Worm (Caenorhabditis elegans) whole organism, L1 larva: Measurements from ENCODE around the gene gst-30.

Experiments used
- C16A3.4 ChIP-seq: fragments of 150-350 bp; optimal IDR thresholded peaks from 2 replicates; lab custom pipeline; 2014; ENCODE audit warnings: missing biosample characterization, missing genetic modification characterization
- C34B4.2 ChIP-seq: sonication (generic microtip); optimal IDR thresholded peaks from 2 replicates; lab custom pipeline; 2017; ENCODE audit warnings: mild to moderate bottlenecking, missing genetic modification characterization, missing compliant biosample characterization
- F16B12.6 ChIP-seq: fragments of 150-350 bp; optimal IDR thresholded peaks from 2 replicates; lab custom pipeline; 2014; ENCODE audit warnings: missing biosample characterization, missing genetic modification characterization
- alr-1 ChIP-seq: fragments of 200-800 bp; sonication (Bioruptor generic); optimal IDR thresholded peaks from 2 replicates; lab custom pipeline; 2018; ENCODE audit warnings: borderline replicate concordance, mild to moderate bottlenecking, missing genetic modification characterization, missing compliant biosample characterization
- aly-2 ChIP-seq: fragments of 150-350 bp; optimal IDR thresholded peaks from 2 replicates; lab custom pipeline; 2014; ENCODE audit warnings: missing biosample characterization, missing genetic modification characterization
- ama-1 ChIP-seq: fragments of 150-350 bp; optimal IDR thresholded peaks from 2 replicates; lab custom pipeline; 2014
- blmp-1 ChIP-seq: fragments of 150-350 bp; optimal IDR thresholded peaks from 2 replicates; lab custom pipeline; 2014; ENCODE audit warnings: missing biosample characterization, missing genetic modification characterization
- ceh-63 ChIP-seq: fragments of 200-800 bp; sonication (Bioruptor generic); optimal IDR thresholded peaks from 2 replicates; lab custom pipeline; 2018; ENCODE audit warnings: mild to moderate bottlenecking, missing genetic modification characterization, missing compliant biosample characterization
- ceh-8 ChIP-seq: fragments of 200-800 bp; sonication (Bioruptor generic); optimal IDR thresholded peaks from 2 replicates; lab custom pipeline; 2018; ENCODE audit warnings: mild to moderate bottlenecking, missing genetic modification characterization, moderate library complexity, missing compliant biosample characterization
- ceh-88 ChIP-seq: fragments of 200-800 bp; sonication (Bioruptor generic); IDR thresholded peaks from 2 replicates; pipeline ENCODE4 v1.3.6; 2022; ENCODE audit warnings: missing genetic modification characterization, missing compliant biosample characterization
- ceh-90 ChIP-seq: sonication (generic microtip); optimal IDR thresholded peaks from 2 replicates; lab custom pipeline; 2016; ENCODE audit warnings: missing genetic modification characterization, missing compliant biosample characterization
- ces-1 ChIP-seq: fragments of 150-350 bp; optimal IDR thresholded peaks from 2 replicates; lab custom pipeline; 2014; ENCODE audit warnings: missing biosample characterization, missing genetic modification reagents, missing genetic modification characterization
- dpl-1 ChIP-seq, 3 experiments: fragments of 150-350 bp in 2 of 3; sonication (generic microtip) in 1 of 3; optimal IDR thresholded peaks; 2 replicates each; lab custom pipeline; 2014 to 2017; ENCODE audit warnings: missing biosample characterization in 3 of 3, missing genetic modification characterization in 3 of 3, missing genetic modification reagents in 3 of 3
- dsc-1 ChIP-seq: sonication (generic microtip); optimal IDR thresholded peaks from 2 replicates; lab custom pipeline; 2016; ENCODE audit warnings: mild to moderate bottlenecking, missing genetic modification characterization, missing compliant biosample characterization
- efl-1 ChIP-seq, 4 experiments: fragments of 150-350 bp; optimal IDR thresholded peaks in 3 of 4; peaks in 1 of 4; 1 replicate in 1 of 4; 2 replicates in 3 of 4; lab custom pipeline; 2014; ENCODE audit warnings: missing biosample characterization in 2 of 4, missing genetic modification characterization in 2 of 4, missing genetic modification reagents in 2 of 4
- efl-3 ChIP-seq: fragments of 200-800 bp; sonication (Bioruptor generic); optimal IDR thresholded peaks from 2 replicates; lab custom pipeline; 2018; ENCODE audit warnings: mild to moderate bottlenecking, missing genetic modification characterization, missing compliant biosample characterization
- egl-13 ChIP-seq: sonication (generic microtip); optimal IDR thresholded peaks from 2 replicates; lab custom pipeline; 2016; ENCODE audit warnings: missing genotype, missing genetic modification reagents, missing genetic modification characterization, missing compliant biosample characterization
- elt-2 ChIP-seq: sonication (generic microtip); optimal IDR thresholded peaks from 2 replicates; lab custom pipeline; 2016; ENCODE audit warnings: missing genetic modification characterization, mild to moderate bottlenecking, inconsistent platforms, missing compliant biosample characterization, missing genetic modification reagents
- fkh-10 ChIP-seq: sonication (generic microtip); optimal IDR thresholded peaks from 2 replicates; lab custom pipeline; 2017; ENCODE audit warnings: missing biosample characterization, missing genetic modification reagents, missing genetic modification characterization
- fkh-4 ChIP-seq: sonication (generic microtip); optimal IDR thresholded peaks from 2 replicates; lab custom pipeline; 2016; ENCODE audit warnings: missing compliant biosample characterization, missing genetic modification characterization, borderline replicate concordance
- fkh-8 ChIP-seq: sonication (generic microtip); optimal IDR thresholded peaks from 2 replicates; lab custom pipeline; 2016; ENCODE audit warnings: mild to moderate bottlenecking, missing genetic modification characterization, missing compliant biosample characterization
- hlh-4 ChIP-seq: sonication (generic microtip); optimal IDR thresholded peaks from 2 replicates; lab custom pipeline; 2016; ENCODE audit warnings: mild to moderate bottlenecking, missing genetic modification characterization, missing compliant biosample characterization
- irx-1 ChIP-seq: sonication (generic microtip); optimal IDR thresholded peaks from 2 replicates; lab custom pipeline; 2016; ENCODE audit warnings: missing genetic modification characterization, missing compliant biosample characterization
- jun-1 ChIP-seq: fragments of 150-350 bp; optimal IDR thresholded peaks from 2 replicates; lab custom pipeline; 2014; ENCODE audit warnings: missing biosample characterization, missing genetic modification reagents, missing genetic modification characterization
- lin-13 ChIP-seq: fragments of 150-350 bp; optimal IDR thresholded peaks from 2 replicates; lab custom pipeline; 2014; ENCODE audit warnings: missing biosample characterization, missing genetic modification reagents, missing genetic modification characterization
- lin-14 ChIP-seq: fragments of 200-800 bp; sonication (Bioruptor generic); optimal IDR thresholded peaks from 2 replicates; lab custom pipeline; 2018; ENCODE audit warnings: mild to moderate bottlenecking, missing genetic modification characterization, moderate library complexity, missing compliant biosample characterization
- lin-15B ChIP-seq: fragments of 150-350 bp; sonication (generic microtip); optimal IDR thresholded peaks from 3 replicates; lab custom pipeline; 2014; ENCODE audit warnings: missing biosample characterization, missing genetic modification characterization
- lin-35 ChIP-seq, 2 experiments: fragments of 150-350 bp; optimal IDR thresholded peaks; 2 replicates each; lab custom pipeline; 2014; ENCODE audit warnings: missing biosample characterization in 2 of 2, missing genetic modification characterization in 2 of 2, missing genetic modification reagents in 2 of 2
- lin-39 ChIP-seq: fragments of 150-350 bp; optimal IDR thresholded peaks from 2 replicates; lab custom pipeline; 2014; ENCODE audit warnings: missing biosample characterization, missing genetic modification reagents, missing genetic modification characterization
- lir-3 ChIP-seq: sonication (generic microtip); optimal IDR thresholded peaks from 2 replicates; lab custom pipeline; 2016; ENCODE audit warnings: mild to moderate bottlenecking, missing genetic modification characterization, moderate library complexity, missing compliant biosample characterization; ENCODE audit not compliant: poor library complexity
- lsy-2 ChIP-seq, 2 experiments: fragments of 150-350 bp; optimal IDR thresholded peaks; 2 replicates each; lab custom pipeline; 2014; ENCODE audit warnings: missing biosample characterization in 2 of 2, missing genetic modification characterization in 2 of 2
- mef-2 ChIP-seq: fragments of 150-350 bp; optimal IDR thresholded peaks from 2 replicates; lab custom pipeline; 2014; ENCODE audit warnings: missing biosample characterization, missing genetic modification characterization
- mep-1 ChIP-seq: fragments of 150-350 bp; optimal IDR thresholded peaks from 2 replicates; lab custom pipeline; 2014; ENCODE audit warnings: missing biosample characterization, missing genetic modification characterization
- nhr-19 ChIP-seq: fragments of 200-800 bp; sonication (Bioruptor generic); conservative IDR thresholded peaks from 2 replicates; pipeline ENCODE4 v1.3.6; 2022; ENCODE audit warnings: missing genetic modification characterization, missing compliant biosample characterization
- nhr-237 ChIP-seq: fragments of 150-350 bp; optimal IDR thresholded peaks from 2 replicates; lab custom pipeline; 2014; ENCODE audit warnings: missing biosample characterization, missing genetic modification characterization
- nhr-28 ChIP-seq: fragments of 150-350 bp; optimal IDR thresholded peaks from 2 replicates; lab custom pipeline; 2014; ENCODE audit warnings: missing biosample characterization, missing genetic modification characterization
- nhr-71 ChIP-seq: sonication (generic microtip); optimal IDR thresholded peaks from 2 replicates; lab custom pipeline; 2016; ENCODE audit warnings: mild to moderate bottlenecking, missing genetic modification characterization, moderate library complexity, missing compliant biosample characterization
- nhr-90 ChIP-seq: sonication (generic microtip); optimal IDR thresholded peaks from 2 replicates; lab custom pipeline; 2016; ENCODE audit warnings: mild to moderate bottlenecking, missing genetic modification characterization, missing compliant biosample characterization; ENCODE audit not compliant: poor library complexity
- pag-3 ChIP-seq: sonication (generic microtip); optimal IDR thresholded peaks from 2 replicates; lab custom pipeline; 2017; ENCODE audit warnings: missing genetic modification characterization, mild to moderate bottlenecking, missing compliant biosample characterization, antibody characterized with exemption, borderline replicate concordance; ENCODE audit not compliant: insufficient read depth
- rnt-1 ChIP-seq: sonication (generic microtip); optimal IDR thresholded peaks from 2 replicates; lab custom pipeline; 2016; ENCODE audit warnings: mild to moderate bottlenecking, missing genetic modification characterization, moderate library complexity, missing compliant biosample characterization
- skn-1 ChIP-seq: fragments of 150-350 bp; optimal IDR thresholded peaks from 2 replicates; lab custom pipeline; 2014; ENCODE audit warnings: missing biosample characterization, missing genetic modification characterization
- sox-4 ChIP-seq: sonication (generic microtip); optimal IDR thresholded peaks from 2 replicates; lab custom pipeline; 2016; ENCODE audit warnings: missing genetic modification characterization, missing compliant biosample characterization
- sptf-1 ChIP-seq: fragments of 150-350 bp; optimal IDR thresholded peaks from 2 replicates; lab custom pipeline; 2014; ENCODE audit warnings: missing biosample characterization, missing genetic modification characterization
- swsn-7 ChIP-seq: sonication (generic microtip); optimal IDR thresholded peaks from 2 replicates; lab custom pipeline; 2016; ENCODE audit warnings: missing genetic modification characterization, missing compliant biosample characterization
- tlp-1 ChIP-seq: fragments of 150-350 bp; optimal IDR thresholded peaks from 2 replicates; lab custom pipeline; 2014; ENCODE audit warnings: missing biosample characterization, missing genetic modification characterization
- unc-30 ChIP-seq: sonication (generic microtip); optimal IDR thresholded peaks from 2 replicates; lab custom pipeline; 2017; ENCODE audit warnings: missing biosample characterization, missing genetic modification characterization
- unc-62 ChIP-seq: fragments of 150-350 bp; optimal IDR thresholded peaks from 2 replicates; lab custom pipeline; 2014; ENCODE audit warnings: missing biosample characterization, missing genetic modification reagents, missing genetic modification characterization
- unc-86 ChIP-seq: sonication (generic microtip); optimal IDR thresholded peaks from 2 replicates; lab custom pipeline; 2016; ENCODE audit warnings: missing genetic modification characterization, missing compliant biosample characterization
- unc-98 ChIP-seq: fragments of 200-800 bp; sonication (Bioruptor generic); IDR thresholded peaks from 2 replicates; pipeline ENCODE4 v1.3.6; 2022; ENCODE audit warnings: missing genetic modification characterization, missing compliant biosample characterization
- xbp-1 ChIP-seq: sonication (generic microtip); optimal IDR thresholded peaks from 2 replicates; lab custom pipeline; 2016; ENCODE audit warnings: missing genetic modification characterization, missing compliant biosample characterization
- zag-1 ChIP-seq: fragments of 150-350 bp; optimal IDR thresholded peaks from 2 replicates; lab custom pipeline; 2014; ENCODE audit warnings: missing biosample characterization, missing genetic modification characterization
- zip-4 ChIP-seq: fragments of 200-800 bp; sonication (Bioruptor generic); optimal IDR thresholded peaks from 2 replicates; lab custom pipeline; 2018; ENCODE audit warnings: mild to moderate bottlenecking, missing genetic modification characterization, moderate library complexity, missing compliant biosample characterization
- ztf-11 ChIP-seq, 2 experiments: sonication (generic microtip); optimal IDR thresholded peaks; 2 replicates each; lab custom pipeline; 2016 to 2017; ENCODE audit warnings: missing genetic modification characterization in 2 of 2, missing biosample characterization in 1 of 2, missing compliant biosample characterization in 1 of 2

Gene gst-30

ce11 chrII:4955353-4955752 lies 20.5 kb upstream of the gst-30 start, which contains the start of gene pbs-3 (continued):
- no peak for TF ChIP-seq ceh-8 (GFP tag; lab: Kevin White, UChicago)
- no peak for TF ChIP-seq alr-1
- TF ChIP-seq fkh-8 (tag; lab: Kevin White, UChicago) = peak; percentile 65
- TF ChIP-seq ceh-90 (tag; lab: Kevin White, UChicago) = no peak
- no peak for TF ChIP-seq ceh-88 (GFP tag; lab: Robert Waterston, UW)
- peak; percentile 63 to 76 (median 68) for TF ChIP-seq dpl-1 (GFP tag; optimal IDR thresholded peaks at IDR 0.05; lab: Kevin White, UChicago)
- TF ChIP-seq C16A3.4 (tag; lab: Kevin White, UChicago) = peak; percentile 86
- TF ChIP-seq ztf-11 (tag; optimal IDR thresholded peaks at IDR 0.05; lab: Kevin White, UChicago) = peak in 1 of 2 experiments; percentile 57
- no peak for TF ChIP-seq irx-1 (tag; lab: Kevin White, UChicago)
- no peak for TF ChIP-seq mep-1 (tag; lab: Kevin White, UChicago)
- TF ChIP-seq skn-1 (tag; lab: Kevin White, UChicago) = peak; percentile 97
- TF ChIP-seq hlh-4 (tag; lab: Kevin White, UChicago) = no peak
- no peak for TF ChIP-seq lin-39 (tag; lab: Kevin White, UChicago)
- TF ChIP-seq nhr-237 (tag; lab: Kevin White, UChicago) = peak; percentile 0
- TF ChIP-seq tlp-1 (tag; lab: Kevin White, UChicago) = no peak
- peak; percentile 23 for TF ChIP-seq aly-2 (tag; lab: Kevin White, UChicago)
- peak; percentile 48 for TF ChIP-seq lin-15B (tag; lab: Kevin White, UChicago)
- no peak for TF ChIP-seq ces-1 (GFP tag; lab: Kevin White, UChicago)
- no peak for TF ChIP-seq sox-4 (tag; lab: Kevin White, UChicago)
- TF ChIP-seq nhr-19 (GFP tag; lab: Robert Waterston, UW) = 0 out of 2 replicates have a peak, but pooled peaks have one; percentile 5
- no peak for TF ChIP-seq zip-4
- TF ChIP-seq sptf-1 (tag; lab: Kevin White, UChicago) = no peak
- TF ChIP-seq nhr-71 = peak; percentile 64
- TF ChIP-seq ama-1 (lab: Kevin White, UChicago) = peak; percentile 32
- no peak for TF ChIP-seq mef-2 (tag; lab: Kevin White, UChicago)
- peak; percentile 55 for TF ChIP-seq lir-3 (tag; lab: Kevin White, UChicago)
- TF ChIP-seq efl-1 (optimal IDR thresholded peaks at IDR 0.05; lab: Kevin White, UChicago) = peak; percentile 71 to 73
- TF ChIP-seq efl-1 (GFP tag; optimal IDR thresholded peaks at IDR 0.05 in 1 of 2; lab: Kevin White, UChicago) = peak; percentile 65 to 94
- peak; percentile 46 for TF ChIP-seq elt-2
- TF ChIP-seq xbp-1 = peak; percentile 41
- no peak for TF ChIP-seq fkh-10 (GFP tag; lab: Kevin White, UChicago)
- peak; percentile 8 for TF ChIP-seq dsc-1
- peak; percentile 37 for TF ChIP-seq swsn-7
- no peak for TF ChIP-seq nhr-28 (tag; lab: Kevin White, UChicago)
- TF ChIP-seq unc-86 (tag; lab: Kevin White, UChicago) = no peak
- TF ChIP-seq lin-13 (GFP tag; lab: Kevin White, UChicago) = peak; percentile 47
- no peak for TF ChIP-seq ceh-63 (GFP tag; lab: Kevin White, UChicago)
- peak; percentile 56 for TF ChIP-seq F16B12.6 (tag; lab: Kevin White, UChicago)
- peak; percentile 67 for TF ChIP-seq blmp-1
- peak; percentile 59 to 86 for TF ChIP-seq lin-35 (GFP tag; optimal IDR thresholded peaks at IDR 0.05; lab: Kevin White, UChicago)
- TF ChIP-seq egl-13 (tag; lab: Kevin White, UChicago) = no peak
- no peak for TF ChIP-seq efl-3 (GFP tag; lab: Kevin White, UChicago)
- peak; percentile 52 to 85 for TF ChIP-seq lsy-2 (tag; optimal IDR thresholded peaks at IDR 0.05; lab: Kevin White, UChicago)
- TF ChIP-seq nhr-90 (tag; lab: Kevin White, UChicago) = peak; percentile 49
- TF ChIP-seq zag-1 (tag; lab: Kevin White, UChicago) = no peak
- no peak for TF ChIP-seq C34B4.2
- TF ChIP-seq rnt-1 (tag; lab: Kevin White, UChicago) = peak; percentile 85
- TF ChIP-seq unc-62 (GFP tag; lab: Kevin White, UChicago) = no peak
- no peak for TF ChIP-seq pag-3 (tag; lab: Kevin White, UChicago)
- TF ChIP-seq jun-1 (tag; lab: Kevin White, UChicago) = peak; percentile 2
- TF ChIP-seq lin-14 = peak; percentile 53
- no peak for TF ChIP-seq unc-98
- TF ChIP-seq unc-30 (tag; lab: Kevin White, UChicago) = no peak
- no peak for TF ChIP-seq fkh-4 (tag; lab: Kevin White, UChicago)
